Worm (Caenorhabditis elegans): ENCODE measurements around the gene mdt-27.

Gene mdt-27

ce11 chrV:9224377-9224776, 10.9 kb upstream of the mdt-27 start:
- no peak for TF ChIP-seq jun-1 (tag; optimal IDR thresholded peaks at IDR 0.05)
- TF ChIP-seq elt-3 (tag; optimal IDR thresholded peaks at IDR 0.05), result no peak
- TF ChIP-seq dpl-1 (GFP tag; optimal IDR thresholded peaks at IDR 0.05), result no peak
- TF ChIP-seq lir-3 (tag; optimal IDR thresholded peaks at IDR 0.05; ENCODE audit: poor library complexity), result no peak
- TF ChIP-seq nhr-90 (tag; optimal IDR thresholded peaks at IDR 0.05; ENCODE audit: poor library complexity), result no peak
- TF ChIP-seq unc-130 (tag; optimal IDR thresholded peaks at IDR 0.05), result no peak
- TF ChIP-seq aha-1 (tag; optimal IDR thresholded peaks at IDR 0.05), result no peak
- no peak for TF ChIP-seq dsc-1 (tag; optimal IDR thresholded peaks at IDR 0.05)
- no peak for TF ChIP-seq sptf-1 (tag; optimal IDR thresholded peaks at IDR 0.05)
- no peak for TF ChIP-seq C04F5.9 (tag; optimal IDR thresholded peaks at IDR 0.05)
- no peak for TF ChIP-seq ceh-8 (GFP tag; optimal IDR thresholded peaks at IDR 0.05)
- no peak for TF ChIP-seq ets-5 (GFP tag; IDR thresholded peaks at IDR 0.05)
- no peak for TF ChIP-seq nhr-47 (tag; optimal IDR thresholded peaks at IDR 0.05)
- no peak for TF ChIP-seq egl-13 (tag; optimal IDR thresholded peaks at IDR 0.05)
- no peak for TF ChIP-seq unc-62 (GFP tag; optimal IDR thresholded peaks at IDR 0.05)
- TF ChIP-seq unc-86 (tag; optimal IDR thresholded peaks at IDR 0.05), result no peak
- no peak for TF ChIP-seq mep-1 (tag; optimal IDR thresholded peaks at IDR 0.05)
- no peak for TF ChIP-seq C34B4.2 (tag; optimal IDR thresholded peaks at IDR 0.05)
- no peak for TF ChIP-seq irx-1 (tag; optimal IDR thresholded peaks at IDR 0.05)
- no peak for TF ChIP-seq nhr-12 (tag; optimal IDR thresholded peaks at IDR 0.05)

DNA sequence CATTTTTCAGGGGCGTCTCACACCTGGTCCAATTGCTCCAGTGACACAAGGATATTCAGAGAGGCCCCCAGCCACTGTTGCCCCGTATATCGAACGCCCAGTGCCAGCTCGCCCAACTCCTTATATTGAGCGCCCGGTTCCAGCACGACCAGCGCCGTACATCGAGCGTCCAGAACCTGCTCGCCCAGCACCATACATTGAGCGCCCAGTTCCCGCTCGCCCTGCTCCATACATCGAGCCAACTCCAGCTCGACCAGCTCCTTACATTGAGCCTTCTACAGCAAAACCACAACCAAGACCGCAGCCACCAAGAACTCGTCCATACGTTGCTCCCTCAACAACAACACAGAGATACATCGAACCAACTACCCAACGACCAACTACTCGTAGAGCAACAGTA, 9.4 kb upstream of the mdt-27 start:
- TF ChIP-seq unc-98 (GFP tag; IDR thresholded peaks at IDR 0.05) (no peak), nhr-20 (tag; optimal IDR thresholded peaks at IDR 0.05) (no peak), efl-1 (optimal IDR thresholded peaks at IDR 0.05) (no peak), efl-1 (GFP tag; optimal IDR thresholded peaks at IDR 0.05 in 1 of 2) (peak in 1 of 2 experiments; percentile 28), vab-15 (tag; optimal IDR thresholded peaks at IDR 0.05) (no peak), swsn-7 (tag; optimal IDR thresholded peaks at IDR 0.05) (no peak), irx-1 (tag; optimal IDR thresholded peaks at IDR 0.05) (no peak), lin-14 (GFP tag; optimal IDR thresholded peaks at IDR 0.05) (no peak), ztf-11 (tag; optimal IDR thresholded peaks at IDR 0.05) (no peak)

DNA sequence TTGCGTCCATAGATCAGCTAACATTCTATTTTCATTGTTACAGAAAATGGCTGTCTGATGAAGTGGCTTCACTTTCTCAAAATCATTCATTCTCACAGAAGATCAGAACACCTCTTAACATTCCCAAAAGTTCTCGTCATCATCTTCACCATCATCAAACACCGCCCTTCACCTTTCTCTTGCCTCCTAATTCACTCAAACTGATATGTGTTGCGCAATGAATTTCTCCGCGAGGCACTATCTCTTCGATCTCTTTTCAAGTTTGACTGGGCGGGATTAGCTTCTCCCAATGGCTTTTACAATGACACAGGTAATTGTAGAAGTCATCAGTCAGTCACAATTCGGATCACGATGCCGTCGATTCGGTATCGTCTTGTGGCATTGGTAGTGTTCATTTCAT, 8.1 kb upstream of the mdt-27 start, which contains the start of gene grd-6:
Gene grd-6, plus strand, starts transcription at position 301 of the 400 bp plus-strand sequence.
- TF ChIP-seq dsc-1 (tag; optimal IDR thresholded peaks at IDR 0.05) (no peak), lsy-2 (tag; optimal IDR thresholded peaks at IDR 0.05) (no peak), unc-130 (tag; optimal IDR thresholded peaks at IDR 0.05) (no peak), blmp-1 (tag; optimal IDR thresholded peaks at IDR 0.05) (peak; percentile 54), nhr-90 (tag; optimal IDR thresholded peaks at IDR 0.05; ENCODE audit: poor library complexity) (no peak), nhr-237 (tag; optimal IDR thresholded peaks at IDR 0.05) (no peak), skn-1 (tag; optimal IDR thresholded peaks at IDR 0.05) (no peak)

DNA sequence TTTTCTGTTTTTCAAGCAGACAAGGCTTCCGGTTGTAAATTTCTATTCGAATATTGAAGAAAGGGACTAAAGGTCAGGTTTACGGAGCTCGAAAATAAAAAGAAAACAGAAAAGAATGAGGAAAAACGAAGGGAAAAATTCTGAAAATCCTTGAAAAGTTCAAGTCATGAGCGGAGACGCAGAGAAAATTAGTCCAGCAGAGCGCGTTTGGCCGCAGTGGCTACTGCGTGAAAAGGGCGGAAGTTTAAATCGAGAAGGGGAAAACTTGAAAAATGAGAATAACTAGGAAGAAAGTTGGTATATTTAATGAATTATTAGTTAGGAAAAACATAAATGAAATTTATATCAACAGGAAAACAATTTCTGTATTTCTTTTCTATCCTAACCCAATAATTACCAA, 7.0 kb upstream of the mdt-27 start:
- TF ChIP-seq lin-35 (GFP tag; optimal IDR thresholded peaks at IDR 0.05) (peak; percentile 87 to 95), lin-39 (tag; optimal IDR thresholded peaks at IDR 0.05) (no peak), jun-1 (tag; optimal IDR thresholded peaks at IDR 0.05) (no peak), xbp-1 (tag; optimal IDR thresholded peaks at IDR 0.05) (peak; percentile 17), hlh-4 (tag; optimal IDR thresholded peaks at IDR 0.05) (no peak), zag-1 (tag; optimal IDR thresholded peaks at IDR 0.05) (no peak), ztf-11 (tag; optimal IDR thresholded peaks at IDR 0.05) (no peak), aha-1 (tag; optimal IDR thresholded peaks at IDR 0.05) (no peak), sptf-1 (tag; optimal IDR thresholded peaks at IDR 0.05) (no peak), ceh-8 (GFP tag; optimal IDR thresholded peaks at IDR 0.05) (no peak), lir-3 (tag; optimal IDR thresholded peaks at IDR 0.05; ENCODE audit: poor library complexity) (no peak), hlh-17 (GFP tag; optimal IDR thresholded peaks at IDR 0.05; ENCODE audit: borderline replicate concordance) (no peak), ama-1 (optimal IDR thresholded peaks at IDR 0.05) (no peak), ztf-4 (tag; optimal IDR thresholded peaks at IDR 0.05) (no peak), elt-2 (tag; optimal IDR thresholded peaks at IDR 0.05) (no peak), unc-86 (tag; optimal IDR thresholded peaks at IDR 0.05) (peak; percentile 29), skn-1 (tag; optimal IDR thresholded peaks at IDR 0.05) (peak; percentile 54), nhr-90 (tag; optimal IDR thresholded peaks at IDR 0.05; ENCODE audit: poor library complexity) (no peak), blmp-1 (tag; optimal IDR thresholded peaks at IDR 0.05) (peak; percentile 62), mab-9 (GFP tag; IDR thresholded peaks at IDR 0.05) (no peak), rnt-1 (tag; optimal IDR thresholded peaks at IDR 0.05) (peak; percentile 33), nhr-19 (GFP tag; conservative IDR thresholded peaks at IDR 0.05) (peak; percentile 37; the same call in 1 of the 2 replicates), nhr-77 (tag; optimal IDR thresholded peaks at IDR 0.05) (peak; percentile 19), nhr-237 (tag; optimal IDR thresholded peaks at IDR 0.05) (no peak), snu-23 (GFP tag; optimal IDR thresholded peaks at IDR 0.05) (peak; percentile 50), tlp-1 (tag; optimal IDR thresholded peaks at IDR 0.05) (no peak)
